Worm (Caenorhabditis elegans) whole organism, L3 larva: ENCODE measurements around the gene daf-12.

Experiments used
- aly-2 ChIP-seq: fragments of 150-350 bp; optimal IDR thresholded peaks from 2 replicates; lab custom pipeline; 2014; ENCODE audit warnings: missing biosample characterization, missing genetic modification characterization
- lin-39 ChIP-seq: fragments of 150-350 bp; optimal IDR thresholded peaks from 2 replicates; lab custom pipeline; 2018; ENCODE audit warnings: missing biosample characterization, missing genetic modification reagents, missing genetic modification characterization
- nfya-1 ChIP-seq: sonication (generic microtip); optimal IDR thresholded peaks from 2 replicates; lab custom pipeline; 2017; ENCODE audit warnings: missing genetic modification characterization, mild to moderate bottlenecking, missing compliant biosample characterization, antibody characterized with exemption, moderate library complexity; ENCODE audit not compliant: insufficient read depth
- nhr-28 ChIP-seq: fragments of 150-350 bp; optimal IDR thresholded peaks from 2 replicates; lab custom pipeline; 2014; ENCODE audit warnings: missing biosample characterization, missing genetic modification characterization
- nhr-43 ChIP-seq: sonication (generic microtip); optimal IDR thresholded peaks from 2 replicates; lab custom pipeline; 2016; ENCODE audit warnings: mild to moderate bottlenecking, missing genetic modification characterization, missing compliant biosample characterization; ENCODE audit not compliant: poor library complexity, severe bottlenecking
- nhr-77 ChIP-seq: fragments of 150-350 bp; optimal IDR thresholded peaks from 2 replicates; lab custom pipeline; 2014; ENCODE audit warnings: missing biosample characterization, missing genetic modification characterization
- pha-4 ChIP-seq: fragments of 150-350 bp; optimal IDR thresholded peaks from 2 replicates; lab custom pipeline; 2014; ENCODE audit warnings: missing biosample characterization, missing genetic modification reagents, missing genetic modification characterization

DNA sequence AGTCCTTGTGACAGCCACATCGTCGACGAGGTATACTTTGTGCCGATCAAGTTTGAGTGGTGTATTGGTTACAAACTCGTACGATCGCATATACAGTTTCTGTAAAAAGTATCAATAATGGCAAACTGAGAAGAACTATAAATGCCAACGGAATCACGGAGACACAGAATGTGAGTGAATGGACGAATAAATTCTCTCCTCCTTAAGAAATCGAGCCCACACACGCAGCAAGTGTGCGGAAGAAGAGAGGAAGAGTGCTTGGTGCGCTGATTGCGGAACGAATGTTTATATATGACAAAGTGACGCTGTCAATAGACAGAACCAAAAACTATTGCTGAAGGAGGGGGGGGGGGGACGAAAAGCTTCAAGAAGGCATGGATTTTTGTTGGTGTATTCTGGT, 76.1 kb downstream of the daf-12 start, which contains the start of gene rhgf-1:
- no peak for TF ChIP-seq nhr-77 (tag; lab: Kevin White, UChicago)
- no peak for TF ChIP-seq nhr-28
- no peak for TF ChIP-seq aly-2
- TF ChIP-seq pha-4 = no peak
- no peak for TF ChIP-seq lin-39
- no peak for TF ChIP-seq nfya-1 (tag; lab: Kevin White, UChicago)
- no peak for TF ChIP-seq nhr-43 (tag; lab: Kevin White, UChicago)
